Worm (Caenorhabditis elegans): ENCODE data around the gene B0403.6.

DNA sequence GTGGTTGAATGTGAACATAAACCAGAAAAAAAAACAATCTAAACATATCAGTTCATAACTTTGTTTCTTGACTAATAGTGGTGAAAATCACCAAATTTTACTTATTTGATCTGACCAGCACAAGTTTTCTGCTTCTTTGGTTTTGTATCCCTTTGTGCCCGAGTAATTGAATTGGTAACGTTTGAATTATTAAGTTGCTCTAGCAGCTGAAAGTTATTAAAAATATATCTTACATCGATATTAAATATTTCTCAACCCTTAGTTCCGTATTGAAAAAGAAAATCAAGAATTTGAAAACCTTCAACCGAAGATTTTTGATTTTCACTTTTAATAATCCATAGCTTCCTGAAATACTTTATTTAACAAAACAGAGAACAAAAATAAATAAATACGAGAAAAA is 9.1 kb downstream of the B0403.6 start:
- TF ChIP-seq tbx-37 (GFP tag; conservative IDR thresholded peaks at IDR 0.05) (no peak), hmbx-1 (tag; optimal IDR thresholded peaks at IDR 0.05) (no peak), ceh-36 (tag; optimal IDR thresholded peaks at IDR 0.05) (no peak), ceh-13 (GFP tag; optimal IDR thresholded peaks at IDR 0.05) (no peak), ama-1 (optimal IDR thresholded peaks at IDR 0.05) (no peak), hnd-1 (tag; optimal IDR thresholded peaks at IDR 0.05) (no peak), pes-1 (GFP tag; IDR thresholded peaks at IDR 0.05) (no peak), sea-1 (GFP tag; conservative IDR thresholded peaks at IDR 0.05) (no peak), B0310.2 (tag; optimal IDR thresholded peaks at IDR 0.05) (no peak), scrt-1 (GFP tag; IDR thresholded peaks at IDR 0.05) (no peak), F13C5.2 (tag; optimal IDR thresholded peaks at IDR 0.05) (no peak), tra-4 (tag; optimal IDR thresholded peaks at IDR 0.05) (no peak)
